Fruit fly (Drosophila melanogaster) whole organism: Measurements from ENCODE around the gene Pits.

Experiments used
- CG8478 ChIP-seq: fragments of >200 bp; optimal IDR thresholded peaks from 2 replicates; lab custom pipeline; 2018; ENCODE audit warnings: inconsistent platforms
- Dll ChIP-seq: fragments of >200 bp; optimal IDR thresholded peaks from 2 replicates; lab custom pipeline; 2017
- EcR ChIP-seq, 2 experiments: fragments of >200 bp; optimal IDR thresholded peaks; 2 replicates each; lab custom pipeline; 2017; ENCODE audit warnings: missing biosample characterization in 2 of 2, missing genetic modification characterization in 2 of 2, missing genetic modification reagents in 2 of 2
- pan ChIP-seq: fragments of >200 bp; optimal IDR thresholded peaks from 2 replicates; lab custom pipeline; 2017
- psq ChIP-seq: fragments of >200 bp; optimal IDR thresholded peaks from 2 replicates; lab custom pipeline; 2017
- usp ChIP-seq: fragments of >200 bp; optimal IDR thresholded peaks from 2 replicates; lab custom pipeline; 2017; ENCODE audit warnings: missing biosample characterization, missing genetic modification characterization, mixed read lengths

dm6 chrX:12623992-12624391 is 41.0 kb upstream of the Pits start, which contains the start of gene CG15728:
- TF ChIP-seq CG8478: no peak
- TF ChIP-seq usp (GFP tag; lab: Kevin White, UChicago): no peak
- TF ChIP-seq pan (lab: Kevin White, UChicago): no peak
- no peak for TF ChIP-seq psq (lab: Kevin White, UChicago)
- no peak for TF ChIP-seq Dll (lab: Kevin White, UChicago)
- no peak for TF ChIP-seq EcR (GFP tag; optimal IDR thresholded peaks at IDR 0.05; lab: Kevin White, UChicago)
